Worm (Caenorhabditis elegans) whole organism, L4/young adult: Measurements from ENCODE around the gene F56D6.23.

Experiments used
- W03F9.2 ChIP-seq: fragments of 150-350 bp; optimal IDR thresholded peaks from 2 replicates; lab custom pipeline; 2014; ENCODE audit warnings: missing biosample characterization, missing genetic modification characterization
- dao-5 ChIP-seq: sonication (generic microtip); optimal IDR thresholded peaks from 2 replicates; lab custom pipeline; 2016; ENCODE audit warnings: missing genotype, missing genetic modification characterization, moderate library complexity, missing compliant biosample characterization
- him-1 ChIP-seq: sonication (generic microtip); optimal IDR thresholded peaks from 2 replicates; lab custom pipeline; 2016; ENCODE audit warnings: missing genotype, missing genetic modification reagents, missing genetic modification characterization, missing compliant biosample characterization

DNA sequence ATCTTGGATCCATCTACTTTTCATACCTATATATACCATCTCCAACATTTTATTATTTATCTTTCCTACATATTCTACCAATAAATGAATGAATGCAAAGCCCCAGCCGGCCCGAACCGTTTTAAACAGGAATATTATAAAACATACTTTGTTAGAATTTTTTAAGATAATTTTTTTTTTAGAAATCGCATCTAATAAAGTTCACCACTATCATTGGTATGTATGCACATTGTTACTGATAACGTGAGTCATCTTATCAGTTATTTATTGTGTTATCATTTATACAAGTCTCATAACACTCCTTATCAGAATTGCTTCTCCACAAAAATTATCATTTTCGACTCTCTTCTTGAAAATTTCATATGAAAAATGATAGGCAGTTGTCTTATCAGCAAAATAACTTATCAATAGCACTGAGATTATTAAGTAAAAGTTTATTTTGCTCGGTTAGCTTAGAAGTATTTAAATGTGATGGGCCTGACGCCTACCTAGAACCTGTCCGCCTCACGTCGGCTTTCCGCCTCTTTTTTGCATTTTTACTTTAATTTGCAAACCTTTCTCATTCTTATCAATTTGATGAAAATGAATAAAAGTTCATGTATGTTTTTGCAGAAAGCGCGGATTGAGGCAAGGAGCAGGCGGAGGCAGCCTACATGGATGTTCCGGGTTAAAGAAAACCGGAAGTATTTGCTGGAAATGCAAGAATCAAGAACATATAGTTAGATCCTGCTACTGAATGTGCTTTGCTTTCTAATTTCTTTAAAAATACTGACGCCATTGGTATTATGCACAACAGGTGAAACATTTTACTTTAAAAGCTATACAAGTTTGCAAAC, 18.3 kb upstream of the F56D6.23 start, which contains the start of gene srz-62:
- no peak for TF ChIP-seq W03F9.2
- TF ChIP-seq him-1, result no peak
- TF ChIP-seq dao-5 (tag; lab: Kevin White, UChicago), result no peak
